Worm (Caenorhabditis elegans) whole organism, young adult: ENCODE data around the gene srt-19.

ENCODE experiments used
- B0261.1 ChIP-seq: sonication (generic microtip); optimal IDR thresholded peaks from 2 replicates; lab custom pipeline; 2016; ENCODE audit warnings: mild to moderate bottlenecking, missing genetic modification characterization, moderate library complexity, missing compliant biosample characterization
- B0336.3 ChIP-seq: fragments of 200-800 bp; sonication (Bioruptor generic); IDR thresholded peaks from 2 replicates; pipeline ENCODE4 v1.3.6; 2022; ENCODE audit warnings: missing genetic modification characterization, missing compliant biosample characterization
- F10E7.11 ChIP-seq: sonication (generic microtip); optimal IDR thresholded peaks from 2 replicates; lab custom pipeline; 2017; ENCODE audit warnings: mild to moderate bottlenecking, missing genetic modification characterization, moderate library complexity, missing compliant biosample characterization
- F23B12.7 ChIP-seq: sonication (generic microtip); optimal IDR thresholded peaks from 2 replicates; lab custom pipeline; 2017; ENCODE audit warnings: missing genetic modification characterization, mild to moderate bottlenecking, missing compliant biosample characterization, antibody characterized with exemption, moderate library complexity; ENCODE audit not compliant: insufficient read depth
- F52B5.7 ChIP-seq: sonication (generic microtip); optimal IDR thresholded peaks from 2 replicates; lab custom pipeline; 2016; ENCODE audit warnings: mild to moderate bottlenecking, missing genetic modification characterization, missing compliant biosample characterization
- K11D2.4 ChIP-seq: fragments of 200-800 bp; sonication (Bioruptor generic); IDR thresholded peaks from 2 replicates; pipeline ENCODE4 v1.3.6; 2022; ENCODE audit warnings: missing genetic modification reagents, missing genetic modification characterization, missing compliant biosample characterization
- Y53F4B.3 ChIP-seq: fragments of 200-800 bp; sonication (Bioruptor generic); IDR thresholded peaks from 2 replicates; pipeline ENCODE4 v1.3.6; 2022; ENCODE audit warnings: missing genetic modification reagents, missing genetic modification characterization, missing compliant biosample characterization
- ZK185.1 ChIP-seq: sonication (generic microtip); optimal IDR thresholded peaks from 2 replicates; lab custom pipeline; 2016; ENCODE audit warnings: mild to moderate bottlenecking, missing genetic modification characterization, missing compliant biosample characterization; ENCODE audit not compliant: poor library complexity, severe bottlenecking
- ama-1 ChIP-seq, 3 experiments: fragments of 150-350 bp in 1 of 3; sonication (generic microtip) in 2 of 3; optimal IDR thresholded peaks; 2 replicates each; lab custom pipeline; 2014 to 2018; ENCODE audit warnings: missing biosample characterization in 2 of 3, missing genetic modification characterization in 2 of 3, missing genetic modification reagents in 2 of 3
- attf-3 ChIP-seq: fragments of 200-800 bp; sonication (Bioruptor generic); conservative IDR thresholded peaks from 2 replicates; pipeline ENCODE4 v1.3.6; 2022; ENCODE audit warnings: missing genetic modification reagents, missing genetic modification characterization, missing compliant biosample characterization
- ceh-27 ChIP-seq: fragments of 200-800 bp; sonication (Bioruptor generic); optimal IDR thresholded peaks from 2 replicates; lab custom pipeline; 2018; ENCODE audit warnings: mild to moderate bottlenecking, missing genetic modification characterization, moderate library complexity, missing compliant biosample characterization
- ceh-58 ChIP-seq: fragments of 200-800 bp; sonication (Bioruptor generic); IDR thresholded peaks from 2 replicates; pipeline ENCODE4 v1.3.6; 2022; ENCODE audit warnings: missing genetic modification characterization, missing compliant biosample characterization
- egl-44 ChIP-seq: fragments of 200-800 bp; sonication (Bioruptor generic); IDR thresholded peaks from 2 replicates; pipeline ENCODE4 v1.3.6; 2022; ENCODE audit warnings: missing genetic modification reagents, missing genetic modification characterization, missing compliant biosample characterization
- egrh-3 ChIP-seq: fragments of 200-800 bp; sonication (Bioruptor generic); IDR thresholded peaks from 2 replicates; pipeline ENCODE4 v1.3.6; 2022; ENCODE audit warnings: missing genetic modification reagents, missing genetic modification characterization, missing compliant biosample characterization
- gei-17 ChIP-seq: fragments of 200-800 bp; sonication (Bioruptor generic); optimal IDR thresholded peaks from 2 replicates; lab custom pipeline; 2018; ENCODE audit warnings: mild to moderate bottlenecking, missing genetic modification characterization, missing compliant biosample characterization
- hlh-12 ChIP-seq: sonication (generic microtip); optimal IDR thresholded peaks from 2 replicates; lab custom pipeline; 2016; ENCODE audit warnings: missing genetic modification characterization, missing compliant biosample characterization
- hlh-26 ChIP-seq: fragments of 200-800 bp; sonication (Bioruptor generic); conservative IDR thresholded peaks from 2 replicates; pipeline ENCODE4 v1.3.6; 2022; ENCODE audit warnings: missing genetic modification reagents, missing genetic modification characterization, missing compliant biosample characterization
- hmg-20 ChIP-seq: fragments of 200-800 bp; sonication (Bioruptor generic); IDR thresholded peaks from 2 replicates; pipeline ENCODE4 v1.3.6; 2022; ENCODE audit warnings: missing genetic modification reagents, missing genetic modification characterization, missing compliant biosample characterization
- lin-35 ChIP-seq, 3 experiments: fragments of 150-350 bp in 2 of 3; sonication (generic microtip) in 1 of 3; optimal IDR thresholded peaks; 2 replicates each; lab custom pipeline; 2014 to 2018; ENCODE audit warnings: missing biosample characterization in 3 of 3, missing genetic modification characterization in 3 of 3, missing genetic modification reagents in 3 of 3
- lin-40 ChIP-seq: sonication (generic microtip); optimal IDR thresholded peaks from 2 replicates; lab custom pipeline; 2016; ENCODE audit warnings: missing genetic modification characterization, mild to moderate bottlenecking, missing compliant biosample characterization, missing genotype, missing genetic modification reagents
- lir-1 ChIP-seq: fragments of 200-800 bp; sonication (Bioruptor generic); conservative IDR thresholded peaks from 2 replicates; pipeline ENCODE4 v1.3.6; 2022; ENCODE audit warnings: missing genetic modification reagents, missing genetic modification characterization, missing compliant biosample characterization
- madf-3 ChIP-seq: fragments of 200-800 bp; sonication (Bioruptor generic); IDR thresholded peaks from 2 replicates; pipeline ENCODE4 v1.3.6; 2022; ENCODE audit warnings: missing genetic modification reagents, missing genetic modification characterization, missing compliant biosample characterization
- madf-6 ChIP-seq: fragments of 200-800 bp; sonication (Bioruptor generic); IDR thresholded peaks from 2 replicates; pipeline ENCODE4 v1.3.6; 2022; ENCODE audit warnings: missing genetic modification reagents, missing genetic modification characterization, missing compliant biosample characterization
- nfya-1 ChIP-seq: sonication (generic microtip); optimal IDR thresholded peaks from 2 replicates; lab custom pipeline; 2017; ENCODE audit warnings: antibody characterized with exemption, missing compliant biosample characterization, missing genetic modification characterization, borderline replicate concordance; ENCODE audit not compliant: insufficient read depth
- nfya-2 ChIP-seq: fragments of 200-800 bp; sonication (Bioruptor generic); IDR thresholded peaks from 2 replicates; pipeline ENCODE4 v1.3.6; 2022; ENCODE audit warnings: missing genetic modification reagents, missing genetic modification characterization, missing compliant biosample characterization
- nhr-27 ChIP-seq: fragments of 200-800 bp; sonication (Bioruptor generic); optimal IDR thresholded peaks from 2 replicates; lab custom pipeline; 2018; ENCODE audit warnings: mild to moderate bottlenecking, missing genetic modification characterization, moderate library complexity, missing compliant biosample characterization
- pbrm-1 ChIP-seq: fragments of 200-800 bp; sonication (Bioruptor generic); IDR thresholded peaks from 2 replicates; pipeline ENCODE4 v1.3.6; 2022; ENCODE audit warnings: missing genetic modification reagents, missing genetic modification characterization, missing compliant biosample characterization
- repo-1 ChIP-seq: sonication (generic microtip); optimal IDR thresholded peaks from 2 replicates; lab custom pipeline; 2017; ENCODE audit warnings: mild to moderate bottlenecking, missing genetic modification characterization, missing compliant biosample characterization
- sea-2 ChIP-seq: fragments of 200-800 bp; sonication (Bioruptor generic); IDR thresholded peaks from 2 replicates; pipeline ENCODE4 v1.3.6; 2022; ENCODE audit warnings: missing genetic modification characterization, missing compliant biosample characterization
- snpc-1.1 ChIP-seq: sonication (generic microtip); optimal IDR thresholded peaks from 2 replicates; lab custom pipeline; 2017; ENCODE audit warnings: missing genetic modification characterization, mild to moderate bottlenecking, missing compliant biosample characterization, antibody characterized with exemption, moderate library complexity, missing genotype, missing genetic modification reagents; ENCODE audit not compliant: insufficient read depth
- tlf-1 ChIP-seq: fragments of 200-800 bp; sonication (Bioruptor generic); optimal IDR thresholded peaks from 2 replicates; lab custom pipeline; 2018; ENCODE audit warnings: mild to moderate bottlenecking, missing genetic modification characterization, missing compliant biosample characterization
- ztf-6 ChIP-seq: fragments of 200-800 bp; sonication (Bioruptor generic); IDR thresholded peaks from 2 replicates; pipeline ENCODE4 v1.3.6; 2022; ENCODE audit warnings: missing genetic modification reagents, missing genetic modification characterization, missing compliant biosample characterization

srt-19 gene

ce11 chrV:4319867-4320266 is 35.0 kb downstream of the srt-19 start, which contains the start of gene ZC132.9:
TSS of gene ZC132.9 (minus strand) at chrV:4319967.
- TF ChIP-seq repo-1 (tag; lab: Kevin White, UChicago) (no peak), nfya-2 (no peak), F10E7.11 (tag; lab: Kevin White, UChicago) (no peak), lin-40 (tag; lab: Kevin White, UChicago) (no peak), madf-3 (no peak), nhr-27 (no peak), madf-6 (GFP tag; lab: Robert Waterston, UW) (no peak)

- TF ChIP-seq hlh-26 (GFP tag; lab: Robert Waterston, UW) (no peak), ceh-27 (GFP tag; lab: Kevin White, UChicago) (no peak), hmg-20 (GFP tag; lab: Robert Waterston, UW) (no peak), snpc-1.1 (tag; lab: Kevin White, UChicago) (no peak)
Observed at ce11 chrV:4322706-4323105, 37.9 kb downstream of the srt-19 start, which contains the start of gene R02D1.2. TSS of gene R02D1.2 (minus strand) at chrV:4322806.

- TF ChIP-seq F23B12.7 (tag; lab: Kevin White, UChicago) (no peak), egrh-3 (GFP tag; lab: Robert Waterston, UW) (no peak), ztf-6 (GFP tag; lab: Robert Waterston, UW) (no peak), K11D2.4 (GFP tag; lab: Robert Waterston, UW) (no peak), tlf-1 (GFP tag; lab: Kevin White, UChicago) (no peak), F52B5.7 (tag; lab: Kevin White, UChicago) (no peak), ceh-58 (GFP tag; lab: Robert Waterston, UW) (no peak), attf-3 (GFP tag; lab: Robert Waterston, UW) (no peak), lin-35 (GFP tag; optimal IDR thresholded peaks at IDR 0.05; lab: Kevin White, UChicago) (no peak), hlh-12 (tag; lab: Kevin White, UChicago) (no peak), B0261.1 (tag; lab: Kevin White, UChicago) (no peak), lir-1 (GFP tag; lab: Robert Waterston, UW) (no peak), madf-6 (GFP tag; lab: Robert Waterston, UW) (no peak), sea-2 (GFP tag; lab: Robert Waterston, UW) (no peak)
Observed at ce11 chrV:4325415-4325814, 40.6 kb downstream of the srt-19 start, which contains the start of gene nhr-125. TSS of gene nhr-125 (minus strand) at chrV:4325515.

- TF ChIP-seq egl-44 (no peak), nfya-1 (tag; lab: Kevin White, UChicago) (no peak), Y53F4B.3 (GFP tag; lab: Robert Waterston, UW) (no peak), ZK185.1 (no peak), B0336.3 (GFP tag; lab: Robert Waterston, UW) (no peak), ceh-58 (GFP tag; lab: Robert Waterston, UW) (no peak), gei-17 (GFP tag; lab: Kevin White, UChicago) (no peak), ama-1 (optimal IDR thresholded peaks at IDR 0.05; lab: Kevin White, UChicago) (no peak), ama-1 (GFP tag; optimal IDR thresholded peaks at IDR 0.05; lab: Kevin White, UChicago) (no peak), F52B5.7 (tag; lab: Kevin White, UChicago) (no peak), pbrm-1 (GFP tag; lab: Robert Waterston, UW) (no peak)
Observed at ce11 chrV:4326841-4327240, 42.0 kb downstream of the srt-19 start, which contains the start of gene D2063.1. TSS of gene D2063.1 (plus strand) at chrV:4327121.
